Fruit fly (Drosophila melanogaster) Kc167 (cell line): ENCODE results near the gene t-Grip84.

Source experiments
- Myc ChIP-seq: fragments of >200 bp; optimal IDR thresholded peaks from 2 replicates; lab custom pipeline; 2017; ENCODE audit warnings: missing external identifiers
- insv ChIP-seq: fragments of >200 bp; optimal IDR thresholded peaks from 3 replicates; lab custom pipeline; 2018; ENCODE audit warnings: missing external identifiers

dm6 chr3L:7603397-7603796 lies 12.6 kb upstream of the t-Grip84 start:
- TF ChIP-seq insv (lab: Kevin White, UChicago) (no peak), Myc (lab: Kevin White, UChicago) (no peak)
